Fruit fly (Drosophila melanogaster) whole organism, embryonic: ENCODE measurements around the gene CG43163.

Experiments used
- Abd-B ChIP-seq: fragments of 200-800 bp; sonication (Bioruptor generic); optimal IDR thresholded peaks from 2 replicates; lab custom pipeline; 2018; ENCODE audit warnings: missing biosample characterization, mild to moderate bottlenecking, missing genetic modification characterization, moderate library complexity
- Atf3 ChIP-seq: fragments of 200-800 bp; sonication (Bioruptor generic); optimal IDR thresholded peaks from 3 replicates; lab custom pipeline; 2016; ENCODE audit warnings: missing biosample characterization, missing genetic modification characterization
- Awh ChIP-seq: fragments of 200-800 bp; sonication (Bioruptor generic); IDR thresholded peaks from 2 replicates; pipeline ENCODE4, ENCODE4 v1.3.6; 2022; ENCODE audit warnings: missing biosample characterization, missing genetic modification characterization
- B-H2 ChIP-seq: fragments of 200-800 bp; sonication (Bioruptor generic); optimal IDR thresholded peaks from 2 replicates; lab custom pipeline; 2018; ENCODE audit warnings: missing biosample characterization, mild to moderate bottlenecking, missing genetic modification characterization
- CG10274 ChIP-seq: fragments of 200-800 bp; sonication (Bioruptor generic); optimal IDR thresholded peaks from 3 replicates; lab custom pipeline; 2017; ENCODE audit warnings: missing biosample characterization, mild to moderate bottlenecking, missing genetic modification characterization
- CG10366 ChIP-seq: fragments of 200-800 bp; sonication (Bioruptor generic); IDR thresholded peaks from 2 replicates; pipeline ENCODE4 v1.3.6; 2022; ENCODE audit warnings: missing biosample characterization, missing genetic modification characterization
- CG10462 ChIP-seq: fragments of 200-800 bp; sonication (Bioruptor generic); optimal IDR thresholded peaks from 2 replicates; lab custom pipeline; 2016; ENCODE audit warnings: missing biosample characterization, missing genetic modification characterization
- CG1233 ChIP-seq: fragments of 200-800 bp; sonication (Bioruptor generic); optimal IDR thresholded peaks from 4 replicates; lab custom pipeline; 2018; ENCODE audit warnings: missing biosample characterization, mild to moderate bottlenecking, missing genetic modification characterization
- CG12744 ChIP-seq: fragments of 200-800 bp; sonication (Bioruptor generic); optimal IDR thresholded peaks from 2 replicates; lab custom pipeline; 2016; ENCODE audit warnings: missing biosample characterization, missing genetic modification characterization
- CG12942 ChIP-seq: fragments of 200-800 bp; sonication (Bioruptor generic); optimal IDR thresholded peaks from 3 replicates; lab custom pipeline; 2016; ENCODE audit warnings: missing biosample characterization, missing genetic modification characterization
- CG13424 ChIP-seq: fragments of 200-800 bp; sonication (Bioruptor generic); optimal IDR thresholded peaks from 2 replicates; lab custom pipeline; 2019; ENCODE audit warnings: missing biosample characterization, mild to moderate bottlenecking, missing genetic modification characterization, moderate library complexity
- CG14667 ChIP-seq: fragments of 200-800 bp; sonication (Bioruptor generic); IDR thresholded peaks from 2 replicates; pipeline ENCODE4 v1.3.6; 2022; ENCODE audit warnings: missing biosample characterization, missing genetic modification characterization
- CG1529 ChIP-seq: fragments of 200-800 bp; sonication (Bioruptor generic); optimal IDR thresholded peaks from 3 replicates; lab custom pipeline; 2018; ENCODE audit warnings: missing biosample characterization, missing genetic modification characterization
- CG17385 ChIP-seq: fragments of 200-800 bp; sonication (Bioruptor generic); optimal IDR thresholded peaks from 3 replicates; lab custom pipeline; 2018; ENCODE audit warnings: missing biosample characterization, mild to moderate bottlenecking, missing genetic modification characterization
- CG30020 ChIP-seq: fragments of 200-800 bp; optimal IDR thresholded peaks from 2 replicates; lab custom pipeline; 2019; ENCODE audit warnings: missing biosample characterization, mild to moderate bottlenecking, missing genetic modification characterization, moderate library complexity
- CG32772 ChIP-seq: fragments of 200-800 bp; sonication (Bioruptor generic); IDR thresholded peaks from 2 replicates; pipeline ENCODE4 v1.3.6; 2022; ENCODE audit warnings: missing biosample characterization, missing genetic modification characterization
- CG34422 ChIP-seq: fragments of 200-800 bp; sonication (Bioruptor generic); IDR thresholded peaks from 3 replicates; pipeline ENCODE4 v1.3.6; 2022; ENCODE audit warnings: missing biosample characterization, missing genetic modification characterization
- CG4328 ChIP-seq: fragments of 200-800 bp; sonication (Bioruptor generic); optimal IDR thresholded peaks from 3 replicates; lab custom pipeline; 2017; ENCODE audit warnings: missing biosample characterization, missing genetic modification reagents, missing genetic modification characterization
- CG6854 ChIP-seq: fragments of 200-800 bp; sonication (Bioruptor generic); optimal IDR thresholded peaks from 3 replicates; lab custom pipeline; 2017; ENCODE audit warnings: missing biosample characterization, mild to moderate bottlenecking, missing genetic modification characterization
- CG7556 ChIP-seq: fragments of 200-800 bp; sonication (Bioruptor generic); optimal IDR thresholded peaks from 2 replicates; lab custom pipeline; 2017; ENCODE audit warnings: missing biosample characterization, mild to moderate bottlenecking, missing genetic modification characterization
- CG7928 ChIP-seq: fragments of 200-800 bp; sonication (Bioruptor generic); optimal IDR thresholded peaks from 2 replicates; lab custom pipeline; 2017; ENCODE audit warnings: missing biosample characterization, mild to moderate bottlenecking, missing genetic modification characterization
- CG8281 ChIP-seq: fragments of 200-800 bp; sonication (Bioruptor generic); optimal IDR thresholded peaks from 2 replicates; lab custom pipeline; 2018; ENCODE audit warnings: missing biosample characterization, mild to moderate bottlenecking, missing genetic modification characterization, moderate library complexity
- CG9876 ChIP-seq: fragments of 200-800 bp; sonication (Bioruptor generic); optimal IDR thresholded peaks from 2 replicates; lab custom pipeline; 2016; ENCODE audit warnings: missing biosample characterization, missing genetic modification characterization
- CTCF ChIP-seq: fragments of 200-800 bp; sonication (Bioruptor generic); optimal IDR thresholded peaks from 2 replicates; lab custom pipeline; 2017; ENCODE audit warnings: missing biosample characterization, mild to moderate bottlenecking, missing genetic modification characterization, moderate library complexity
- Dad ChIP-seq: fragments of 200-800 bp; sonication (Bioruptor generic); optimal IDR thresholded peaks from 3 replicates; lab custom pipeline; 2016; ENCODE audit warnings: missing biosample characterization, missing genetic modification characterization
- Dip2 ChIP-seq: fragments of 200-800 bp; sonication (Bioruptor generic); IDR thresholded peaks from 2 replicates; pipeline ENCODE4 v1.3.6; 2022; ENCODE audit warnings: missing biosample characterization, missing genetic modification characterization
- Dref ChIP-seq: fragments of 200-800 bp; sonication (Bioruptor generic); IDR thresholded peaks from 2 replicates; pipeline ENCODE4 v1.3.6; 2022; ENCODE audit warnings: missing biosample characterization, missing genetic modification characterization
- HLH4C ChIP-seq: fragments of 200-800 bp; sonication (Bioruptor generic); IDR thresholded peaks from 3 replicates; pipeline ENCODE4 v1.3.6; 2022; ENCODE audit warnings: missing biosample characterization, missing genetic modification characterization; ENCODE audit not compliant: partially characterized antibody
- MTF-1 ChIP-seq: fragments of 200-800 bp; sonication (Bioruptor generic); optimal IDR thresholded peaks from 2 replicates; lab custom pipeline; 2018; ENCODE audit warnings: missing biosample characterization, mild to moderate bottlenecking, missing genetic modification characterization, borderline replicate concordance
- Mes4 ChIP-seq: fragments of 200-800 bp; sonication (Bioruptor generic); optimal IDR thresholded peaks from 2 replicates; lab custom pipeline; 2016; ENCODE audit warnings: missing biosample characterization, missing genetic modification characterization
- Mrtf ChIP-seq: fragments of 200-800 bp; sonication (Bioruptor generic); IDR thresholded peaks from 3 replicates; pipeline ENCODE4 v1.3.6; 2022; ENCODE audit warnings: missing biosample characterization, missing genetic modification characterization
- NC2β ChIP-seq: fragments of 200-800 bp; sonication (Bioruptor generic); optimal IDR thresholded peaks from 2 replicates; lab custom pipeline; 2016; ENCODE audit warnings: missing biosample characterization, missing genetic modification characterization
- Scr ChIP-seq: fragments of 200-800 bp; sonication (Bioruptor generic); IDR thresholded peaks from 2 replicates; pipeline ENCODE4 v1.3.6; 2022; ENCODE audit warnings: missing biosample characterization, missing genetic modification characterization; ENCODE audit not compliant: partially characterized antibody
- Sry-β ChIP-seq: fragments of 200-800 bp; sonication (Bioruptor generic); optimal IDR thresholded peaks from 2 replicates; lab custom pipeline; 2018; ENCODE audit warnings: missing biosample characterization, mild to moderate bottlenecking, missing genetic modification characterization, moderate library complexity
- al ChIP-seq: fragments of 200-800 bp; sonication (Bioruptor generic); IDR thresholded peaks from 2 replicates; pipeline ENCODE4 v1.3.6; 2022; ENCODE audit warnings: missing biosample characterization, missing genetic modification characterization
- crol ChIP-seq: fragments of 200-800 bp; sonication (Bioruptor generic); IDR thresholded peaks from 2 replicates; pipeline ENCODE4 v1.3.6; 2022; ENCODE audit warnings: missing biosample characterization, missing genetic modification characterization
- gcm ChIP-seq: fragments of 200-800 bp; sonication (Bioruptor generic); optimal IDR thresholded peaks from 2 replicates; lab custom pipeline; 2019; ENCODE audit warnings: missing biosample characterization, mild to moderate bottlenecking, missing genetic modification characterization, moderate library complexity
- grn ChIP-seq: fragments of 200-800 bp; sonication (Bioruptor generic); optimal IDR thresholded peaks from 3 replicates; lab custom pipeline; 2017; ENCODE audit warnings: missing biosample characterization, missing genetic modification characterization
- her ChIP-seq: fragments of 200-800 bp; sonication (Bioruptor generic); optimal IDR thresholded peaks from 2 replicates; lab custom pipeline; 2016; ENCODE audit warnings: missing biosample characterization, missing genetic modification characterization
- ind ChIP-seq: fragments of 200-800 bp; sonication (Bioruptor generic); optimal IDR thresholded peaks from 3 replicates; lab custom pipeline; 2016; ENCODE audit warnings: missing biosample characterization, missing genetic modification characterization
- nau ChIP-seq: fragments of 200-800 bp; sonication (Bioruptor generic); optimal IDR thresholded peaks from 3 replicates; lab custom pipeline; 2017; ENCODE audit warnings: missing biosample characterization, mild to moderate bottlenecking, missing genetic modification characterization, missing genetic modification reagents
- nerfin-2 ChIP-seq: fragments of 200-800 bp; sonication (Bioruptor generic); IDR thresholded peaks from 2 replicates; pipeline ENCODE4 v1.3.6; 2022; ENCODE audit warnings: missing biosample characterization, missing genetic modification characterization; ENCODE audit not compliant: partially characterized antibody
- org-1 ChIP-seq: fragments of 200-800 bp; sonication (Bioruptor generic); optimal IDR thresholded peaks from 2 replicates; lab custom pipeline; 2017; ENCODE audit warnings: missing biosample characterization, missing genetic modification characterization
- prd ChIP-seq, 3 experiments: fragments of >200 bp in 2 of 3; fragments of 200-800 bp in 1 of 3; sonication (Bioruptor generic) in 1 of 3; optimal IDR thresholded peaks in 2 of 3; IDR thresholded peaks in 1 of 3; 2 replicates in 2 of 3; 3 replicates in 1 of 3; pipeline versions ENCODE4 v1.3.6 to Lab custom; 2017 to 2022; ENCODE audit warnings: missing biosample characterization in 1 of 3, missing genetic modification characterization in 1 of 3
- sens-2 ChIP-seq: fragments of 200-800 bp; sonication (Bioruptor generic); IDR thresholded peaks from 2 replicates; pipeline ENCODE4 v1.3.6; 2022; ENCODE audit warnings: missing biosample characterization, missing genetic modification characterization
- tin ChIP-seq: fragments of 200-800 bp; sonication (Bioruptor generic); optimal IDR thresholded peaks from 3 replicates; lab custom pipeline; 2016; ENCODE audit warnings: missing biosample characterization, missing genetic modification characterization
- tio ChIP-seq: fragments of 200-800 bp; sonication (Bioruptor generic); optimal IDR thresholded peaks from 2 replicates; lab custom pipeline; 2017; ENCODE audit warnings: missing biosample characterization, missing genetic modification characterization, inconsistent platforms
- tll ChIP-seq, 2 experiments: fragments of 200-800 bp in 1 of 2; fragments of >200 bp in 1 of 2; sonication (Bioruptor generic) in 1 of 2; optimal IDR thresholded peaks; 2 replicates each; lab custom pipeline; 2017 to 2019; ENCODE audit warnings: missing biosample characterization in 2 of 2, missing genetic modification characterization in 2 of 2, mild to moderate bottlenecking in 1 of 2, moderate library complexity in 1 of 2
- vvl ChIP-seq: fragments of 200-800 bp; sonication (Bioruptor generic); IDR thresholded peaks from 2 replicates; pipeline ENCODE4 v1.3.6; 2022; ENCODE audit warnings: missing biosample characterization, missing genetic modification characterization
- wor ChIP-seq: fragments of 200-800 bp; sonication (Bioruptor generic); IDR thresholded peaks from 2 replicates; pipeline ENCODE4 v1.3.6; 2022; ENCODE audit warnings: missing biosample characterization, missing genetic modification characterization
- yki ChIP-seq: fragments of >200 bp; optimal IDR thresholded peaks from 3 replicates; lab custom pipeline; 2018
- zen ChIP-seq: fragments of 200-800 bp; sonication (Bioruptor generic); optimal IDR thresholded peaks from 3 replicates; lab custom pipeline; 2018; ENCODE audit warnings: missing biosample characterization, mild to moderate bottlenecking, missing genetic modification characterization, moderate library complexity

The CG43163 gene

dm6 chr3L:8523257-8523656 lies 16.3 kb upstream of the CG43163 start, which contains the start of gene GstO2 (continued):
- TF ChIP-seq CG13424 (tag; lab: Kevin White, UChicago) (no peak), Atf3 (GFP tag; lab: Kevin White, UChicago) (no peak), Dref (GFP tag; lab: Robert Waterston, UW) (peak; percentile 70), grn (no peak), HLH4C (GFP tag; lab: Robert Waterston, UW) (peak; percentile 55; the same call in 1 of the 3 replicates), CG9876 (no peak), tll (GFP tag; optimal IDR thresholded peaks at IDR 0.05; lab: Kevin White, UChicago) (no peak), CTCF (peak; percentile 2), vvl (no peak), wor (no peak), ind (GFP tag; lab: Kevin White, UChicago) (no peak), NC2β (no peak), Mes4 (GFP tag; lab: Kevin White, UChicago) (no peak), her (GFP tag; lab: Kevin White, UChicago) (no peak), CG12744 (GFP tag; lab: Kevin White, UChicago) (no peak), CG34422 (peak; percentile 1; the same call in 1 of the 3 replicates), CG32772 (no peak), yki (lab: Kevin White, UChicago) (no peak), Dip2 (GFP tag; lab: Robert Waterston, UW) (no peak), CG10366 (GFP tag; lab: Robert Waterston, UW) (no peak), al (GFP tag; lab: Robert Waterston, UW) (no peak), B-H2 (GFP tag; lab: Kevin White, UChicago) (no peak), gcm (GFP tag; lab: Kevin White, UChicago) (no peak), CG10462 (GFP tag; lab: Kevin White, UChicago) (no peak), CG1233 (no peak), org-1 (GFP tag; lab: Kevin White, UChicago) (no peak), Dad (GFP tag; lab: Kevin White, UChicago) (no peak), prd (optimal IDR thresholded peaks at IDR 0.05; lab: Kevin White, UChicago) (no peak), prd (GFP tag; IDR thresholded peaks at IDR 0.05; lab: Robert Waterston, UW) (no peak), CG10274 (GFP tag; lab: Kevin White, UChicago) (no peak), CG7928 (GFP tag; lab: Kevin White, UChicago) (no peak), CG6854 (GFP tag; lab: Kevin White, UChicago) (no peak), CG17385 (GFP tag; lab: Kevin White, UChicago) (no peak), Scr (GFP tag; lab: Robert Waterston, UW) (peak; percentile 47; the same call in 1 of the 2 replicates), tio (GFP tag; lab: Kevin White, UChicago) (no peak), nau (GFP tag; lab: Kevin White, UChicago) (no peak), tin (GFP tag; lab: Kevin White, UChicago) (no peak), CG7556 (GFP tag; lab: Kevin White, UChicago) (no peak), sens-2 (GFP tag; lab: Robert Waterston, UW) (no peak), zen (tag; lab: Kevin White, UChicago) (no peak), CG14667 (GFP tag; lab: Robert Waterston, UW) (no peak), CG30020 (tag; lab: Kevin White, UChicago) (no peak), MTF-1 (no peak), CG8281 (no peak), CG12942 (GFP tag; lab: Kevin White, UChicago) (no peak), Sry-β (no peak), nerfin-2 (GFP tag; lab: Robert Waterston, UW) (peak; percentile 30; the same call in 1 of the 2 replicates), Mrtf (GFP tag; lab: Robert Waterston, UW) (no peak), Awh (no peak), Abd-B (GFP tag; lab: Kevin White, UChicago) (no peak), CG4328 (GFP tag; lab: Kevin White, UChicago) (no peak), crol (GFP tag; lab: Robert Waterston, UW) (no peak), CG1529 (GFP tag; lab: Kevin White, UChicago) (no peak)
